Worm (Caenorhabditis elegans) whole organism, late embryonic: ENCODE measurements around the gene ttc-17.

Experiments used
- T23F11.4 ChIP-seq: fragments of 200-800 bp; sonication (Bioruptor generic); optimal IDR thresholded peaks from 2 replicates; lab custom pipeline; 2018; ENCODE audit warnings: mild to moderate bottlenecking, missing genetic modification characterization, missing compliant biosample characterization
- ama-1 ChIP-seq: fragments of 150-350 bp; optimal IDR thresholded peaks from 2 replicates; lab custom pipeline; 2014
- ceh-22 ChIP-seq: sonication (generic microtip); optimal IDR thresholded peaks from 2 replicates; lab custom pipeline; 2017; ENCODE audit warnings: missing biosample characterization, missing genetic modification characterization
- dve-1 ChIP-seq: sonication (generic microtip); optimal IDR thresholded peaks from 2 replicates; lab custom pipeline; 2017; ENCODE audit warnings: antibody characterized with exemption, mild to moderate bottlenecking, missing genetic modification characterization, missing compliant biosample characterization
- fkh-6 ChIP-seq: sonication (generic microtip); optimal IDR thresholded peaks from 2 replicates; lab custom pipeline; 2016; ENCODE audit warnings: missing genetic modification characterization, missing compliant biosample characterization
- nhr-11 ChIP-seq: fragments of 150-350 bp; optimal IDR thresholded peaks from 2 replicates; lab custom pipeline; 2014; ENCODE audit warnings: missing biosample characterization, missing genetic modification characterization
- sdc-2 ChIP-seq: sonication (generic microtip); optimal IDR thresholded peaks from 2 replicates; lab custom pipeline; 2016; ENCODE audit warnings: missing genotype, missing genetic modification characterization, missing compliant biosample characterization
- sox-2 ChIP-seq: fragments of 200-800 bp; sonication (Bioruptor generic); IDR thresholded peaks from 2 replicates; pipeline ENCODE4 v1.3.6; 2022; ENCODE audit warnings: missing genetic modification reagents, missing genetic modification characterization, missing compliant biosample characterization
- ttx-3 ChIP-seq: sonication (generic microtip); optimal IDR thresholded peaks from 2 replicates; lab custom pipeline; 2016; ENCODE audit warnings: missing genetic modification reagents, missing genetic modification characterization, missing compliant biosample characterization

DNA sequence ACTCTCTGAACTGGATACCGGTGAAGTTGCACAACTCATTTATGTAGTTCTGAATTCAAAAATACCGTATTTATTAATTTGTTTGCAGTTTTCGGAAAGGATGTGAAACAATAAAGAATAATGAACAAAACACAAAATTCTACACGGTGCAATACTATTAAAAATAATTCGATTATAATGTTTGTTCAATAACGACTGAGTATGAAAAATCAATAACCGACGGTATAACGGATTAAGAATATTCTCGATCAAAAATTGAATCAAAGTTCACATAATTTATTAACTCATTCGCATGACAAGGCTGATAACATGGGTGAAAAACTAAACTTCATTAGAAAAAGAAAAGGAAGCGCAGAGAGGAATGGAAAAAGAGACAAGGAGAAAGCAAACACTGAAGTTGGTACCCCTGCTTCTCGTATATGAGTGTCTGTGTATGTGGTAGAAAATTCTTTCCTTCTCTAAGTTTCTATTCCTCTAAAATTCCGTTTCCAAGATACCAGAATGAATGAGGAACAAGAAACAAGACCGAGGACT is 18.1 kb downstream of the ttc-17 start, which contains the start of gene nhr-143:
- TF ChIP-seq T23F11.4 (GFP tag; lab: Kevin White, UChicago) (no peak), nhr-11 (tag; lab: Kevin White, UChicago) (no peak), ttx-3 (tag; lab: Kevin White, UChicago) (no peak), ama-1 (no peak), ceh-22 (tag; lab: Kevin White, UChicago) (no peak), fkh-6 (tag; lab: Kevin White, UChicago) (no peak), sox-2 (GFP tag; lab: Robert Waterston, UW) (no peak), dve-1 (no peak), sdc-2 (tag; lab: Kevin White, UChicago) (no peak)
